Worm (Caenorhabditis elegans) whole organism, late embryonic: ENCODE results near the gene R07C3.13.

Experiments used
- ceh-2 ChIP-seq: sonication (generic microtip); optimal IDR thresholded peaks from 2 replicates; lab custom pipeline; 2016; ENCODE audit warnings: missing genotype, missing genetic modification characterization, missing compliant biosample characterization
- ceh-22 ChIP-seq: sonication (generic microtip); optimal IDR thresholded peaks from 2 replicates; lab custom pipeline; 2017; ENCODE audit warnings: missing biosample characterization, missing genetic modification characterization
- lin-11 ChIP-seq: fragments of 200-800 bp; sonication (Bioruptor generic); optimal IDR thresholded peaks from 2 replicates; lab custom pipeline; 2018; ENCODE audit warnings: mild to moderate bottlenecking, missing genetic modification characterization, missing compliant biosample characterization
- nfya-1 ChIP-seq: sonication (generic microtip); optimal IDR thresholded peaks from 2 replicates; lab custom pipeline; 2017; ENCODE audit warnings: missing genetic modification characterization, mild to moderate bottlenecking, missing compliant biosample characterization, antibody characterized with exemption, moderate library complexity
- odd-2 ChIP-seq: sonication (generic microtip); optimal IDR thresholded peaks from 2 replicates; lab custom pipeline; 2017; ENCODE audit warnings: antibody characterized with exemption, mild to moderate bottlenecking, missing genetic modification characterization, missing compliant biosample characterization
- rnt-1 ChIP-seq: sonication (generic microtip); optimal IDR thresholded peaks from 2 replicates; lab custom pipeline; 2016; ENCODE audit warnings: missing genetic modification characterization, missing compliant biosample characterization
- syd-9 ChIP-seq: sonication (generic microtip); optimal IDR thresholded peaks from 2 replicates; lab custom pipeline; 2016; ENCODE audit warnings: mild to moderate bottlenecking, missing genetic modification characterization, moderate library complexity, missing compliant biosample characterization
- tbx-2 ChIP-seq: sonication (generic microtip); optimal IDR thresholded peaks from 2 replicates; lab custom pipeline; 2016; ENCODE audit warnings: missing genetic modification characterization, missing compliant biosample characterization

DNA sequence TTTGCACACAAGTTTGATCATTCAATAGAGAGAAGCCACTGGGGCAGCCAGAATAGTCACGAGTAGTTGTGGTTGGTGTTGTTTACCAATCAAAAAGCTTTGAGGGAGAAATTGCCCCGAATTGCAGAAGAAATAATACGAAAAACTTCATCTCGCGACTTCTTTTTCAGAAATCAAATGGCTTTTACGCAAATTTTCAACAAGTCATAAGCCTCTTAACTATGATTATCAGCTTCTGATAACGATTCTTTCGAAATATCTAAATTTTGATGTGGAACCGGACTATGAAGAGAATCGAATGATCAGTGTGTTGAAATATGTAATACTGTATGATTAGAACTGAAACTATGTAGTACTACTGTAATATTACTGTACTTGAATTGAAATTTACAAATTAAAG is 6.9 kb downstream of the R07C3.13 start:
- TF ChIP-seq syd-9 (no peak), tbx-2 (no peak), odd-2 (tag; lab: Kevin White, UChicago) (no peak), ceh-22 (no peak), rnt-1 (tag; lab: Kevin White, UChicago) (no peak), lin-11 (no peak), nfya-1 (tag; lab: Kevin White, UChicago) (no peak), ceh-2 (tag; lab: Kevin White, UChicago) (no peak)
